Fruit fly (Drosophila melanogaster): Measurements from ENCODE around the gene Pvf1.

Gene Pvf1

dm6 chrX:18832371-18832852, at the start of gene Pvf1 (continued):
- TF ChIP-seq ss (GFP tag; optimal IDR thresholded peaks at IDR 0.05) (peak; percentile 30 to 37), acj6 (GFP tag; optimal IDR thresholded peaks at IDR 0.05) (no peak), CG6163 (GFP tag; IDR thresholded peaks at IDR 0.05) (peak; percentile 56; the same call in 1 of the 3 replicates), Lpt (GFP tag; optimal IDR thresholded peaks at IDR 0.05) (no peak), CG16779 (tag; optimal IDR thresholded peaks at IDR 0.05) (no peak), CG6854 (GFP tag; optimal IDR thresholded peaks at IDR 0.05) (no peak), Hr38 (GFP tag; optimal IDR thresholded peaks at IDR 0.05) (no peak), CG32006 (GFP tag; optimal IDR thresholded peaks at IDR 0.05) (no peak)

- TF ChIP-seq fd59A (GFP tag; optimal IDR thresholded peaks at IDR 0.05) = no peak
- peak; percentile 2 for TF ChIP-seq pdm3 (GFP tag; optimal IDR thresholded peaks at IDR 0.05)
- TF ChIP-seq dsx (GFP tag; optimal IDR thresholded peaks at IDR 0.05; ENCODE audit: poor library complexity, severe bottlenecking) = no peak
- TF ChIP-seq CG31627 (GFP tag; optimal IDR thresholded peaks at IDR 0.05) = peak; percentile 9
- TF ChIP-seq CG3032 (tag; optimal IDR thresholded peaks at IDR 0.05) = no peak
- no peak for TF ChIP-seq dac (GFP tag; optimal IDR thresholded peaks at IDR 0.05)
- peak; percentile 67 for TF ChIP-seq svp (GFP tag)
- TF ChIP-seq Eip78C (GFP tag) = peak; percentile 47
- TF ChIP-seq Sox14 (GFP tag; optimal IDR thresholded peaks at IDR 0.05) = peak; percentile 32
- no peak for TF ChIP-seq CG11294 (GFP tag; IDR thresholded peaks at IDR 0.05)
- TF ChIP-seq CG8632 (GFP tag; optimal IDR thresholded peaks at IDR 0.05) = no peak
- TF ChIP-seq cyc (GFP tag; optimal IDR thresholded peaks at IDR 0.05) = no peak
These were observed 48.9 kb upstream of the Pvf1 start, which contains the start of gene CG18259 for dm6 chrX:18783417-18784123. CG18259 (minus strand) TSS chrX:18783494.

- peak; percentile 34 for TF ChIP-seq Eip78C (GFP tag)
- peak; percentile 58 for TF ChIP-seq fkh (GFP tag; optimal IDR thresholded peaks at IDR 0.05)
- TF ChIP-seq Hr4 (GFP tag; optimal IDR thresholded peaks at IDR 0.05) = no peak
- peak; percentile 86 for TF ChIP-seq svp (GFP tag)
- peak; percentile 63 for TF ChIP-seq vri (GFP tag; optimal IDR thresholded peaks at IDR 0.05)
- no peak for TF ChIP-seq salr (GFP tag; optimal IDR thresholded peaks at IDR 0.05)
- peak; percentile 33 for TF ChIP-seq Sox14 (GFP tag; optimal IDR thresholded peaks at IDR 0.05)
- TF ChIP-seq Hr38 (GFP tag; optimal IDR thresholded peaks at IDR 0.05) = no peak
- TF ChIP-seq CG11294 (GFP tag; IDR thresholded peaks at IDR 0.05) = no peak
- TF ChIP-seq CG8119 (GFP tag; IDR thresholded peaks at IDR 0.05) = 0 out of 3 replicates have a peak, but pooled peaks have one; percentile 20
- peak; percentile 21 for TF ChIP-seq CG6854 (GFP tag; optimal IDR thresholded peaks at IDR 0.05)
These were observed 44.2 kb upstream of the Pvf1 start, which contains the start of the genes CG6961 and S6KL for dm6 chrX:18788143-18788745. CG6961 (minus strand) TSS chrX:18788210. S6KL (plus strand) TSS chrX:18788464.

- TF ChIP-seq CG6276 (GFP tag; optimal IDR thresholded peaks at IDR 0.05) = peak; percentile 69
- peak; percentile 74 for TF ChIP-seq Hr4 (GFP tag; optimal IDR thresholded peaks at IDR 0.05)
- TF ChIP-seq CG15336 (GFP tag; IDR thresholded peaks at IDR 0.05) = peak; percentile 32; the same call in 1 of the 2 replicates
- TF ChIP-seq CG11902 (GFP tag; optimal IDR thresholded peaks at IDR 0.05) = peak; percentile 8
- TF ChIP-seq CG9139 (GFP tag; optimal IDR thresholded peaks at IDR 0.05) = no peak
- no peak for TF ChIP-seq CG11294 (GFP tag; IDR thresholded peaks at IDR 0.05)
- TF ChIP-seq pdm3 (GFP tag; optimal IDR thresholded peaks at IDR 0.05) = peak; percentile 75
- TF ChIP-seq CG8119 (GFP tag; IDR thresholded peaks at IDR 0.05) = peak; percentile 55; the same call in 2 of the 3 replicates
- TF ChIP-seq CG6854 (GFP tag; optimal IDR thresholded peaks at IDR 0.05) = no peak
- TF ChIP-seq CG10631 (GFP tag; optimal IDR thresholded peaks at IDR 0.05) = peak; percentile 64
- peak; percentile 49 for TF ChIP-seq Sox15 (GFP tag; optimal IDR thresholded peaks at IDR 0.05)
- no peak for TF ChIP-seq Blimp-1 (GFP tag; optimal IDR thresholded peaks at IDR 0.05)
- peak; percentile 62 for TF ChIP-seq CG34406 (GFP tag; optimal IDR thresholded peaks at IDR 0.05)
- TF ChIP-seq salr (GFP tag; optimal IDR thresholded peaks at IDR 0.05) = peak in 1 of 2 experiments; percentile 77
- TF ChIP-seq svp (GFP tag) = peak; percentile 89
- peak; percentile 60 for TF ChIP-seq acj6 (GFP tag; optimal IDR thresholded peaks at IDR 0.05)
- peak; percentile 68 for TF ChIP-seq net (GFP tag; optimal IDR thresholded peaks at IDR 0.05)
- TF ChIP-seq CG10669 (GFP tag; optimal IDR thresholded peaks at IDR 0.05) = peak; percentile 42
- peak; percentile 62 for TF ChIP-seq CG8632 (GFP tag; optimal IDR thresholded peaks at IDR 0.05)
- peak; percentile 59 for TF ChIP-seq CG6792 (GFP tag; optimal IDR thresholded peaks at IDR 0.05)
- no peak for TF ChIP-seq vri (GFP tag; optimal IDR thresholded peaks at IDR 0.05)
- TF ChIP-seq ss (GFP tag; optimal IDR thresholded peaks at IDR 0.05) = peak; percentile 29 to 33
- TF ChIP-seq OdsH (GFP tag; optimal IDR thresholded peaks at IDR 0.05) = peak; percentile 70
- peak; percentile 65 for TF ChIP-seq achi (GFP tag; optimal IDR thresholded peaks at IDR 0.05)
- no peak for TF ChIP-seq fd85E (GFP tag; optimal IDR thresholded peaks at IDR 0.05)
- peak; percentile 82 for TF ChIP-seq CG32006 (GFP tag; optimal IDR thresholded peaks at IDR 0.05)
These were observed 42.9 kb upstream of the Pvf1 start for dm6 chrX:18789353-18790210.

Data from whole organism, prepupa.